Fruit fly (Drosophila melanogaster): ENCODE results near the gene CG32022.

The CG32022 gene

DNA sequence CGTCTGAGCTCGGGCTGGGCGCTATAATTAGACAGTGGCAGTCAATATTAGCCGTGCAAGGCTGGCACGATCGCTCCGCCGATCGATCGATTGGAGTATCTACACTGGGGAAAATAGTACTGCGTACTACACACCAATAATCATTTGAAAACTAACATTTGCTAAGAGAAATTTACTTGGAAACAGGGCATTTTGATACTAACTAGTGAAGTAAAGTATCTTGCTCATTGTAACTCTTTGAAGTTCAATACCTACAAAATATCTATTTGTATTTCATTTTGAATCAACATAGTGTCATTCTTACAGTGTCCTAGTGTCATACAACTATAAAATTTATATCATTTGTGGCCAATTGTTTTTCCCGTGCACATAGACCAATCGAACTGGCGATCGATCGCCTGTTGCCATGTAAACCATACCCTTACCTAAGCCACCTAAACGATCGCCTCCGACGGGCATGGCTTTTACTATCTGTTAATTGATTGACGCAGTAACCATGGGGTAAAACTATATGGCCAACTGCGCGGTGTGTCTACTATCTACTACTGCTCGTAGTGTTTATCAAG, 20.3 kb downstream of the CG32022 start (continued):
- TF ChIP-seq Hsf (GFP tag; optimal IDR thresholded peaks at IDR 0.05) (peak; percentile 86), fu2 (GFP tag; optimal IDR thresholded peaks at IDR 0.05) (peak; percentile 85), CG4617 (GFP tag; optimal IDR thresholded peaks at IDR 0.05; ENCODE audit: borderline replicate concordance) (no peak), zfh2 (GFP tag; optimal IDR thresholded peaks at IDR 0.05) (peak; percentile 70), Dll (GFP tag; IDR thresholded peaks at IDR 0.05; ENCODE audit: partially characterized antibody) (no peak), CG2202 (tag; optimal IDR thresholded peaks at IDR 0.05) (peak; percentile 37), Elba2 (GFP tag; optimal IDR thresholded peaks at IDR 0.05) (no peak), HLHmδ (GFP tag; optimal IDR thresholded peaks at IDR 0.05) (no peak), CG16815 (GFP tag; optimal IDR thresholded peaks at IDR 0.05) (peak; percentile 62), CG4854 (GFP tag; optimal IDR thresholded peaks at IDR 0.05) (peak; percentile 74), CG34224 (GFP tag; IDR thresholded peaks at IDR 0.05; ENCODE audit: partially characterized antibody) (no peak), gro (GFP tag; optimal IDR thresholded peaks at IDR 0.05) (peak; percentile 19), CG15696 (tag; optimal IDR thresholded peaks at IDR 0.05) (no peak), Mes4 (GFP tag; optimal IDR thresholded peaks at IDR 0.05) (peak; percentile 59), Bteb2 (GFP tag; optimal IDR thresholded peaks at IDR 0.05) (peak; percentile 78), PHDP (tag; optimal IDR thresholded peaks at IDR 0.05) (peak; percentile 82), hbn (GFP tag; IDR thresholded peaks at IDR 0.05; ENCODE audit: partially characterized antibody) (no peak), CG8290 (GFP tag; optimal IDR thresholded peaks at IDR 0.05) (peak; percentile 26), CG8290 (tag; optimal IDR thresholded peaks at IDR 0.05) (peak in 1 of 2 experiments; percentile 80), prd (optimal IDR thresholded peaks at IDR 0.05) (no peak), prd (GFP tag; IDR thresholded peaks at IDR 0.05) (peak; percentile 85), MTF-1 (GFP tag; optimal IDR thresholded peaks at IDR 0.05; ENCODE audit: borderline replicate concordance) (no peak), sc (optimal IDR thresholded peaks at IDR 0.05) (no peak), sc (GFP tag; optimal IDR thresholded peaks at IDR 0.05) (no peak), CG15269 (tag; optimal IDR thresholded peaks at IDR 0.05) (peak; percentile 86), ind (GFP tag; optimal IDR thresholded peaks at IDR 0.05) (peak; percentile 79), NfI (GFP tag; optimal IDR thresholded peaks at IDR 0.05) (peak; percentile 64), odd (GFP tag; optimal IDR thresholded peaks at IDR 0.05) (peak; percentile 67), bab2 (GFP tag; optimal IDR thresholded peaks at IDR 0.05) (peak; percentile 82), CG8478 (optimal IDR thresholded peaks at IDR 0.05) (no peak), ase (GFP tag; IDR thresholded peaks at IDR 0.05) (no peak), HmgD (GFP tag; optimal IDR thresholded peaks at IDR 0.05) (peak; percentile 4), CG10462 (GFP tag; optimal IDR thresholded peaks at IDR 0.05) (peak; percentile 45), Lpt (GFP tag; optimal IDR thresholded peaks at IDR 0.05) (no peak), CG12219 (GFP tag; optimal IDR thresholded peaks at IDR 0.05) (peak; percentile 78), insv (GFP tag; optimal IDR thresholded peaks at IDR 0.05) (no peak), CG34376 (GFP tag; optimal IDR thresholded peaks at IDR 0.05) (no peak), lab (GFP tag; optimal IDR thresholded peaks at IDR 0.05) (peak; percentile 84), CG3838 (GFP tag; optimal IDR thresholded peaks at IDR 0.05) (peak; percentile 45), CG8944 (GFP tag; optimal IDR thresholded peaks at IDR 0.05) (peak; percentile 57), CG33213 (GFP tag; optimal IDR thresholded peaks at IDR 0.05) (peak; percentile 56), hth (optimal IDR thresholded peaks at IDR 0.05) (no peak), Nf-YB (GFP tag; optimal IDR thresholded peaks at IDR 0.05) (peak; percentile 64), Gsc (GFP tag; IDR thresholded peaks at IDR 0.05) (0 out of 2 replicates have a peak, but pooled peaks have one; percentile 24), cas (GFP tag; IDR thresholded peaks at IDR 0.05) (0 out of 2 replicates have a peak, but pooled peaks have one; percentile 15), CG1233 (GFP tag; optimal IDR thresholded peaks at IDR 0.05) (peak; percentile 75), CG7928 (GFP tag; optimal IDR thresholded peaks at IDR 0.05) (peak; percentile 43), sisA (GFP tag; IDR thresholded peaks at IDR 0.05) (peak; percentile 74), CG10366 (GFP tag; IDR thresholded peaks at IDR 0.05) (peak; percentile 77), Mad (GFP tag; optimal IDR thresholded peaks at IDR 0.05) (peak; percentile 58), pan (optimal IDR thresholded peaks at IDR 0.05) (no peak), pan (GFP tag; optimal IDR thresholded peaks at IDR 0.05 in 1 of 2, IDR thresholded peaks at IDR 0.05 in 1 of 2) (peak in 1 of 2 experiments; percentile 75)
